Worm (Caenorhabditis elegans) whole organism, late embryonic: Measurements from ENCODE around the gene F11G11.14.
"Not testable (repeated sequence)": the region's sequence is repeated elsewhere in the genome, so short reads cannot be mapped to it uniquely, and the experiment has no call there.

Experiments
- C08G9.2 ChIP-seq: sonication (generic microtip); optimal IDR thresholded peaks from 2 replicates; lab custom pipeline; 2016; ENCODE audit warnings: mild to moderate bottlenecking, missing genetic modification characterization, moderate library complexity, missing compliant biosample characterization
- C38D4.7 ChIP-seq: fragments of 200-800 bp; sonication (Bioruptor generic); optimal IDR thresholded peaks from 2 replicates; lab custom pipeline; 2018; ENCODE audit warnings: mild to moderate bottlenecking, missing genetic modification characterization, moderate library complexity, missing compliant biosample characterization
- T23F11.4 ChIP-seq: fragments of 200-800 bp; sonication (Bioruptor generic); optimal IDR thresholded peaks from 2 replicates; lab custom pipeline; 2018; ENCODE audit warnings: mild to moderate bottlenecking, missing genetic modification characterization, missing compliant biosample characterization
- ama-1 ChIP-seq: fragments of 150-350 bp; optimal IDR thresholded peaks from 2 replicates; lab custom pipeline; 2014
- ceh-14 ChIP-seq: sonication (generic microtip); optimal IDR thresholded peaks from 2 replicates; lab custom pipeline; 2016; ENCODE audit warnings: missing genotype, missing genetic modification characterization, missing compliant biosample characterization
- ceh-19 ChIP-seq: fragments of 200-800 bp; sonication (Bioruptor generic); optimal IDR thresholded peaks from 2 replicates; lab custom pipeline; 2018; ENCODE audit warnings: mild to moderate bottlenecking, missing genetic modification characterization, missing compliant biosample characterization
- ceh-2 ChIP-seq: sonication (generic microtip); optimal IDR thresholded peaks from 2 replicates; lab custom pipeline; 2016; ENCODE audit warnings: missing genotype, missing genetic modification characterization, missing compliant biosample characterization
- ceh-22 ChIP-seq: sonication (generic microtip); optimal IDR thresholded peaks from 2 replicates; lab custom pipeline; 2017; ENCODE audit warnings: missing biosample characterization, missing genetic modification characterization
- ceh-24 ChIP-seq: sonication (generic microtip); optimal IDR thresholded peaks from 2 replicates; lab custom pipeline; 2016; ENCODE audit warnings: mild to moderate bottlenecking, missing genetic modification characterization, missing compliant biosample characterization
- ceh-31 ChIP-seq: sonication (generic microtip); optimal IDR thresholded peaks from 2 replicates; lab custom pipeline; 2016; ENCODE audit warnings: missing genetic modification characterization, missing compliant biosample characterization
- ceh-48 ChIP-seq: sonication (generic microtip); optimal IDR thresholded peaks from 2 replicates; lab custom pipeline; 2016; ENCODE audit warnings: missing genetic modification characterization, inconsistent platforms, missing compliant biosample characterization
- ceh-6 ChIP-seq: fragments of 200-800 bp; sonication (Bioruptor generic); optimal IDR thresholded peaks from 2 replicates; lab custom pipeline; 2018; ENCODE audit warnings: mild to moderate bottlenecking, missing genetic modification characterization, missing compliant biosample characterization
- ceh-9 ChIP-seq: sonication (generic microtip); optimal IDR thresholded peaks from 2 replicates; lab custom pipeline; 2016; ENCODE audit warnings: mild to moderate bottlenecking, missing genetic modification characterization, inconsistent platforms, missing compliant biosample characterization
- che-1 ChIP-seq: sonication (generic microtip); optimal IDR thresholded peaks from 2 replicates; lab custom pipeline; 2016; ENCODE audit warnings: mild to moderate bottlenecking, missing genetic modification characterization, missing compliant biosample characterization
- dmd-4 ChIP-seq: sonication (generic microtip); optimal IDR thresholded peaks from 2 replicates; lab custom pipeline; 2016; ENCODE audit warnings: borderline replicate concordance, missing genetic modification characterization, missing compliant biosample characterization
- elt-2 ChIP-seq: sonication (generic microtip); optimal IDR thresholded peaks from 2 replicates; lab custom pipeline; 2016; ENCODE audit warnings: missing genetic modification reagents, missing genetic modification characterization, missing compliant biosample characterization
- ets-4 ChIP-seq: sonication (generic microtip); optimal IDR thresholded peaks from 2 replicates; lab custom pipeline; 2016; ENCODE audit warnings: missing genetic modification characterization, missing compliant biosample characterization
- eyg-1 ChIP-seq: sonication (generic microtip); optimal IDR thresholded peaks from 2 replicates; lab custom pipeline; 2016; ENCODE audit warnings: missing genotype, missing genetic modification characterization, missing compliant biosample characterization
- fax-1 ChIP-seq: sonication (generic microtip); optimal IDR thresholded peaks from 2 replicates; lab custom pipeline; 2016; ENCODE audit warnings: missing genotype, missing genetic modification characterization, missing compliant biosample characterization
- fkh-10 ChIP-seq: fragments of 150-350 bp; optimal IDR thresholded peaks from 2 replicates; lab custom pipeline; 2014; ENCODE audit warnings: missing biosample characterization, missing genetic modification reagents, missing genetic modification characterization
- fkh-6 ChIP-seq: sonication (generic microtip); optimal IDR thresholded peaks from 2 replicates; lab custom pipeline; 2016; ENCODE audit warnings: missing genetic modification characterization, missing compliant biosample characterization
- hlh-15 ChIP-seq: sonication (generic microtip); optimal IDR thresholded peaks from 2 replicates; lab custom pipeline; 2016; ENCODE audit warnings: missing genetic modification characterization, missing compliant biosample characterization
- hlh-30 ChIP-seq: sonication (generic microtip); optimal IDR thresholded peaks from 2 replicates; lab custom pipeline; 2017; ENCODE audit warnings: antibody characterized with exemption, missing genetic modification characterization, missing compliant biosample characterization; ENCODE audit not compliant: insufficient read depth
- lin-11 ChIP-seq: fragments of 200-800 bp; sonication (Bioruptor generic); optimal IDR thresholded peaks from 2 replicates; lab custom pipeline; 2018; ENCODE audit warnings: mild to moderate bottlenecking, missing genetic modification characterization, missing compliant biosample characterization
- nfya-1 ChIP-seq: sonication (generic microtip); optimal IDR thresholded peaks from 2 replicates; lab custom pipeline; 2017; ENCODE audit warnings: missing genetic modification characterization, mild to moderate bottlenecking, missing compliant biosample characterization, antibody characterized with exemption, moderate library complexity
- nhr-232 ChIP-seq: sonication (generic microtip); optimal IDR thresholded peaks from 2 replicates; lab custom pipeline; 2016; ENCODE audit warnings: missing genetic modification characterization, missing compliant biosample characterization
- npax-4 ChIP-seq: sonication (generic microtip); optimal IDR thresholded peaks from 2 replicates; lab custom pipeline; 2016; ENCODE audit warnings: missing genetic modification characterization, missing compliant biosample characterization
- odd-2 ChIP-seq: sonication (generic microtip); optimal IDR thresholded peaks from 2 replicates; lab custom pipeline; 2017; ENCODE audit warnings: antibody characterized with exemption, mild to moderate bottlenecking, missing genetic modification characterization, missing compliant biosample characterization
- pag-3 ChIP-seq: sonication (generic microtip); optimal IDR thresholded peaks from 2 replicates; lab custom pipeline; 2016; ENCODE audit warnings: missing compliant biosample characterization, missing genetic modification characterization, borderline replicate concordance
- pat-9 ChIP-seq: fragments of 200-800 bp; sonication (Bioruptor generic); optimal IDR thresholded peaks from 2 replicates; lab custom pipeline; 2018; ENCODE audit warnings: mild to moderate bottlenecking, missing genetic modification characterization, moderate library complexity, missing compliant biosample characterization
- pax-1 ChIP-seq: fragments of 150-350 bp; optimal IDR thresholded peaks from 2 replicates; lab custom pipeline; 2014; ENCODE audit warnings: missing biosample characterization, missing genetic modification characterization
- pqm-1 ChIP-seq: sonication (generic microtip); optimal IDR thresholded peaks from 2 replicates; lab custom pipeline; 2016; ENCODE audit warnings: missing genetic modification characterization, missing compliant biosample characterization
- pros-1 ChIP-seq: fragments of 150-350 bp; optimal IDR thresholded peaks from 2 replicates; lab custom pipeline; 2014; ENCODE audit warnings: missing biosample characterization, missing genetic modification reagents, missing genetic modification characterization
- ref-2 ChIP-seq: sonication (generic microtip); optimal IDR thresholded peaks from 2 replicates; lab custom pipeline; 2016; ENCODE audit warnings: missing genetic modification characterization, missing compliant biosample characterization
- rnt-1 ChIP-seq: sonication (generic microtip); optimal IDR thresholded peaks from 2 replicates; lab custom pipeline; 2016; ENCODE audit warnings: missing genetic modification characterization, missing compliant biosample characterization
- sdc-2 ChIP-seq: sonication (generic microtip); optimal IDR thresholded peaks from 2 replicates; lab custom pipeline; 2016; ENCODE audit warnings: missing genotype, missing genetic modification characterization, missing compliant biosample characterization
- sox-4 ChIP-seq: sonication (generic microtip); optimal IDR thresholded peaks from 2 replicates; lab custom pipeline; 2017; ENCODE audit warnings: mild to moderate bottlenecking, missing genetic modification characterization, inconsistent platforms, missing compliant biosample characterization
- syd-9 ChIP-seq: sonication (generic microtip); optimal IDR thresholded peaks from 2 replicates; lab custom pipeline; 2016; ENCODE audit warnings: mild to moderate bottlenecking, missing genetic modification characterization, moderate library complexity, missing compliant biosample characterization
- tbx-7 ChIP-seq: sonication (generic microtip); optimal IDR thresholded peaks from 2 replicates; lab custom pipeline; 2016; ENCODE audit warnings: missing genotype, missing genetic modification characterization, missing compliant biosample characterization
- unc-3 ChIP-seq, 2 experiments: fragments of 200-800 bp in 1 of 2; sonication (Bioruptor generic) in 1 of 2; sonication (generic microtip) in 1 of 2; conservative IDR thresholded peaks in 1 of 2; optimal IDR thresholded peaks in 1 of 2; 2 replicates each; pipeline versions ENCODE4 v1.3.6 to Lab custom; 2016 to 2022; ENCODE audit warnings: missing compliant biosample characterization in 2 of 2, missing genetic modification characterization in 2 of 2, missing genetic modification reagents in 1 of 2
- unc-55 ChIP-seq: sonication (generic microtip); optimal IDR thresholded peaks from 2 replicates; lab custom pipeline; 2017; ENCODE audit warnings: missing biosample characterization, missing genetic modification reagents, missing genetic modification characterization
- zip-5 ChIP-seq: sonication (generic microtip); optimal IDR thresholded peaks from 2 replicates; lab custom pipeline; 2016; ENCODE audit warnings: missing genetic modification characterization, missing compliant biosample characterization

F11G11.14 gene

ce11 chrII:4837659-4838058 lies 25.8 kb upstream of the F11G11.14 start, which contains the start of gene C33F10.12:
Gene C33F10.12, minus strand, starts transcription at chrII:4837759.
- TF ChIP-seq che-1 (tag; lab: Kevin White, UChicago) (no peak), syd-9 (tag; lab: Kevin White, UChicago) (no peak), ceh-22 (tag; lab: Kevin White, UChicago) (no peak)

- TF ChIP-seq ref-2 (tag; lab: Kevin White, UChicago); unc-3 (GFP tag; conservative IDR thresholded peaks at IDR 0.05; lab: Robert Waterston, UW); unc-3 (tag; optimal IDR thresholded peaks at IDR 0.05; lab: Kevin White, UChicago); ceh-14 (tag; lab: Kevin White, UChicago): not testable (repeated sequence)
- TF ChIP-seq, all 69 proteins: peak for 0; not testable (repeated sequence) for 69
Measured at ce11 chrII:4842143-4842658, 21.3 kb upstream of the F11G11.14 start, which contains the start of the genes T23B7.2 and nspd-4. Gene T23B7.2, minus strand, starts transcription at chrII:4842243. Gene nspd-4, plus strand, starts transcription at chrII:4842608.

- no peak for TF ChIP-seq ceh-9 (tag; lab: Kevin White, UChicago)
- TF ChIP-seq rnt-1 (tag; lab: Kevin White, UChicago), result no peak
- TF ChIP-seq dmd-4 (tag; lab: Kevin White, UChicago), result no peak
- TF ChIP-seq zip-5 (tag; lab: Kevin White, UChicago), result no peak
- TF ChIP-seq unc-55 (GFP tag; lab: Kevin White, UChicago), result no peak
- TF ChIP-seq ceh-14 (tag; lab: Kevin White, UChicago), result no peak
- TF ChIP-seq ceh-22 (tag; lab: Kevin White, UChicago), result no peak
- TF ChIP-seq fax-1 (tag; lab: Kevin White, UChicago), result no peak
- no peak for TF ChIP-seq pat-9 (tag; lab: Kevin White, UChicago)
Measured at ce11 chrII:4849885-4850284, 13.6 kb upstream of the F11G11.14 start, which contains the start of gene T23B7.3. Gene T23B7.3, plus strand, starts transcription at chrII:4850185.

- no peak for TF ChIP-seq odd-2 (tag; lab: Kevin White, UChicago)
- TF ChIP-seq tbx-7 (tag; lab: Kevin White, UChicago), result no peak
- no peak for TF ChIP-seq fkh-10
- no peak for TF ChIP-seq dmd-4 (tag; lab: Kevin White, UChicago)
- no peak for TF ChIP-seq ama-1
- peak; percentile 38 for TF ChIP-seq rnt-1 (tag; lab: Kevin White, UChicago)
- TF ChIP-seq lin-11 (tag; lab: Kevin White, UChicago), result peak; percentile 57
- no peak for TF ChIP-seq ceh-19
- no peak for TF ChIP-seq pag-3 (tag; lab: Kevin White, UChicago)
- TF ChIP-seq npax-4 (tag; lab: Kevin White, UChicago), result peak; percentile 35
- peak; percentile 78 for TF ChIP-seq nfya-1 (tag; lab: Kevin White, UChicago)
- peak; percentile 6 for TF ChIP-seq ets-4 (tag; lab: Kevin White, UChicago)
- no peak for TF ChIP-seq ceh-22 (tag; lab: Kevin White, UChicago)
- TF ChIP-seq ceh-6 (GFP tag; lab: Kevin White, UChicago), result peak; percentile 43
- no peak for TF ChIP-seq hlh-15
- TF ChIP-seq eyg-1, result no peak
- TF ChIP-seq ceh-2 (tag; lab: Kevin White, UChicago), result peak; percentile 29
- no peak for TF ChIP-seq pros-1 (tag; lab: Kevin White, UChicago)
- TF ChIP-seq elt-2 (tag; lab: Kevin White, UChicago), result peak; percentile 92
- TF ChIP-seq pqm-1 (tag; lab: Kevin White, UChicago), result no peak
- peak; percentile 40 for TF ChIP-seq T23F11.4
- peak; percentile 64 for TF ChIP-seq hlh-30
- TF ChIP-seq unc-3 (GFP tag; conservative IDR thresholded peaks at IDR 0.05; lab: Robert Waterston, UW), result 0 out of 2 replicates have a peak, but pooled peaks have one; percentile 22
- peak; percentile 27 for TF ChIP-seq unc-3 (tag; optimal IDR thresholded peaks at IDR 0.05; lab: Kevin White, UChicago)
- TF ChIP-seq C08G9.2 (tag; lab: Kevin White, UChicago), result peak; percentile 45
- TF ChIP-seq pax-1, result peak; percentile 20
- TF ChIP-seq ceh-48, result peak; percentile 30
- TF ChIP-seq nhr-232 (tag; lab: Kevin White, UChicago), result peak; percentile 6
- TF ChIP-seq fkh-6 (tag; lab: Kevin White, UChicago), result no peak
- peak; percentile 13 for TF ChIP-seq syd-9 (tag; lab: Kevin White, UChicago)
- TF ChIP-seq ceh-24 (tag; lab: Kevin White, UChicago), result no peak
- TF ChIP-seq ceh-31 (tag; lab: Kevin White, UChicago), result peak; percentile 60
- TF ChIP-seq sdc-2 (tag; lab: Kevin White, UChicago), result peak; percentile 10
- peak; percentile 24 for TF ChIP-seq C38D4.7
- no peak for TF ChIP-seq zip-5 (tag; lab: Kevin White, UChicago)
- TF ChIP-seq sox-4 (tag; lab: Kevin White, UChicago), result peak; percentile 56
Measured at ce11 chrII:4851594-4852106, 11.8 kb upstream of the F11G11.14 start, which contains the start of gene dnj-9. Gene dnj-9, plus strand, starts transcription at chrII:4852056.
